Worm (Caenorhabditis elegans) whole organism, L2 larva: ENCODE data around the gene K05D4.9.

Experiments used
- ama-1 ChIP-seq: fragments of 150-350 bp; optimal IDR thresholded peaks from 2 replicates; lab custom pipeline; 2018; ENCODE audit warnings: inconsistent platforms
- elt-1 ChIP-seq: fragments of 150-350 bp; optimal IDR thresholded peaks from 2 replicates; lab custom pipeline; 2014; ENCODE audit warnings: missing biosample characterization, missing genetic modification characterization
- snpc-4 ChIP-seq: fragments of 150-350 bp; optimal IDR thresholded peaks from 2 replicates; lab custom pipeline; 2014; ENCODE audit warnings: missing biosample characterization, missing genetic modification characterization
- ztf-4 ChIP-seq: fragments of 150-350 bp; optimal IDR thresholded peaks from 2 replicates; lab custom pipeline; 2014; ENCODE audit warnings: missing biosample characterization, missing genetic modification characterization

- TF ChIP-seq elt-1 (tag; lab: Kevin White, UChicago): no peak
- TF ChIP-seq snpc-4 (tag; lab: Kevin White, UChicago): no peak
- no peak for TF ChIP-seq ztf-4 (tag; lab: Kevin White, UChicago)
- no peak for TF ChIP-seq ama-1 (lab: Kevin White, UChicago)
These were observed 2.6 kb downstream of the K05D4.9 start, which contains the start of gene str-111 for ce11 chrV:16169026-16169425.
